Worm (Caenorhabditis elegans) whole organism, L1 larva: Measurements from ENCODE around the gene Y54G2A.11.
A peak's percentile ranks its signal among the peaks of the same experiment; 100 is the strongest.

Experiments
- C04F5.9 ChIP-seq: sonication (generic microtip); optimal IDR thresholded peaks from 2 replicates; lab custom pipeline; 2016; ENCODE audit warnings: missing genetic modification characterization, missing compliant biosample characterization
- C34B4.2 ChIP-seq: sonication (generic microtip); optimal IDR thresholded peaks from 2 replicates; lab custom pipeline; 2017; ENCODE audit warnings: mild to moderate bottlenecking, missing genetic modification characterization, missing compliant biosample characterization
- F16B12.6 ChIP-seq: fragments of 150-350 bp; optimal IDR thresholded peaks from 2 replicates; lab custom pipeline; 2014; ENCODE audit warnings: missing biosample characterization, missing genetic modification characterization
- aha-1 ChIP-seq: fragments of 150-350 bp; optimal IDR thresholded peaks from 2 replicates; lab custom pipeline; 2014; ENCODE audit warnings: missing biosample characterization, missing genetic modification characterization
- aly-2 ChIP-seq: fragments of 150-350 bp; optimal IDR thresholded peaks from 2 replicates; lab custom pipeline; 2014; ENCODE audit warnings: missing biosample characterization, missing genetic modification characterization
- ama-1 ChIP-seq: fragments of 150-350 bp; optimal IDR thresholded peaks from 2 replicates; lab custom pipeline; 2014
- blmp-1 ChIP-seq: fragments of 150-350 bp; optimal IDR thresholded peaks from 2 replicates; lab custom pipeline; 2014; ENCODE audit warnings: missing biosample characterization, missing genetic modification characterization
- ceh-63 ChIP-seq: fragments of 200-800 bp; sonication (Bioruptor generic); optimal IDR thresholded peaks from 2 replicates; lab custom pipeline; 2018; ENCODE audit warnings: mild to moderate bottlenecking, missing genetic modification characterization, missing compliant biosample characterization
- ceh-82 ChIP-seq, 3 experiments: fragments of 150-350 bp in 1 of 3; sonication (generic microtip) in 2 of 3; optimal IDR thresholded peaks; 2 replicates each; lab custom pipeline; 2014 to 2017; ENCODE audit warnings: missing biosample characterization in 3 of 3, missing genetic modification characterization in 3 of 3
- ceh-88 ChIP-seq: fragments of 200-800 bp; sonication (Bioruptor generic); IDR thresholded peaks from 2 replicates; pipeline ENCODE4 v1.3.6; 2022; ENCODE audit warnings: missing genetic modification characterization, missing compliant biosample characterization
- ceh-90 ChIP-seq: sonication (generic microtip); optimal IDR thresholded peaks from 2 replicates; lab custom pipeline; 2016; ENCODE audit warnings: missing genetic modification characterization, missing compliant biosample characterization
- dsc-1 ChIP-seq: sonication (generic microtip); optimal IDR thresholded peaks from 2 replicates; lab custom pipeline; 2016; ENCODE audit warnings: mild to moderate bottlenecking, missing genetic modification characterization, missing compliant biosample characterization
- efl-1 ChIP-seq, 4 experiments: fragments of 150-350 bp; optimal IDR thresholded peaks in 3 of 4; peaks in 1 of 4; 1 replicate in 1 of 4; 2 replicates in 3 of 4; lab custom pipeline; 2014; ENCODE audit warnings: missing biosample characterization in 2 of 4, missing genetic modification characterization in 2 of 4, missing genetic modification reagents in 2 of 4
- efl-3 ChIP-seq: fragments of 200-800 bp; sonication (Bioruptor generic); optimal IDR thresholded peaks from 2 replicates; lab custom pipeline; 2018; ENCODE audit warnings: mild to moderate bottlenecking, missing genetic modification characterization, missing compliant biosample characterization
- egl-13 ChIP-seq: sonication (generic microtip); optimal IDR thresholded peaks from 2 replicates; lab custom pipeline; 2016; ENCODE audit warnings: missing genotype, missing genetic modification reagents, missing genetic modification characterization, missing compliant biosample characterization
- egl-27 ChIP-seq, 2 experiments: fragments of 150-350 bp in 1 of 2; sonication (generic microtip); optimal IDR thresholded peaks; 3 replicates each; lab custom pipeline; 2017 to 2018; ENCODE audit warnings: missing biosample characterization in 2 of 2, missing genetic modification characterization in 2 of 2, missing genetic modification reagents in 2 of 2
- elt-2 ChIP-seq: sonication (generic microtip); optimal IDR thresholded peaks from 2 replicates; lab custom pipeline; 2016; ENCODE audit warnings: missing genetic modification characterization, mild to moderate bottlenecking, inconsistent platforms, missing compliant biosample characterization, missing genetic modification reagents
- elt-3 ChIP-seq, 6 experiments: fragments of 150-350 bp in 1 of 6; sonication (generic microtip); optimal IDR thresholded peaks; 2 replicates each; lab custom pipeline; 2017 to 2018; ENCODE audit warnings: missing biosample characterization in 6 of 6, missing genetic modification characterization in 6 of 6, inconsistent platforms in 1 of 6
- fkh-10 ChIP-seq: sonication (generic microtip); optimal IDR thresholded peaks from 2 replicates; lab custom pipeline; 2017; ENCODE audit warnings: missing biosample characterization, missing genetic modification reagents, missing genetic modification characterization
- fkh-8 ChIP-seq: sonication (generic microtip); optimal IDR thresholded peaks from 2 replicates; lab custom pipeline; 2016; ENCODE audit warnings: mild to moderate bottlenecking, missing genetic modification characterization, missing compliant biosample characterization
- fos-1 ChIP-seq: fragments of 150-350 bp; optimal IDR thresholded peaks from 2 replicates; lab custom pipeline; 2014; ENCODE audit warnings: missing biosample characterization, missing genetic modification characterization
- grh-1 ChIP-seq: fragments of 200-800 bp; sonication (Bioruptor generic); IDR thresholded peaks from 2 replicates; pipeline ENCODE4 v1.3.6; 2022; ENCODE audit warnings: missing genetic modification reagents, missing genetic modification characterization, missing compliant biosample characterization
- hlh-17 ChIP-seq: fragments of 200-800 bp; sonication (Bioruptor generic); optimal IDR thresholded peaks from 2 replicates; lab custom pipeline; 2018; ENCODE audit warnings: missing genetic modification characterization, mild to moderate bottlenecking, missing compliant biosample characterization, moderate library complexity, borderline replicate concordance
- jun-1 ChIP-seq: fragments of 150-350 bp; optimal IDR thresholded peaks from 2 replicates; lab custom pipeline; 2014; ENCODE audit warnings: missing biosample characterization, missing genetic modification reagents, missing genetic modification characterization
- lin-15B ChIP-seq: fragments of 150-350 bp; sonication (generic microtip); optimal IDR thresholded peaks from 3 replicates; lab custom pipeline; 2014; ENCODE audit warnings: missing biosample characterization, missing genetic modification characterization
- lin-35 ChIP-seq, 2 experiments: fragments of 150-350 bp; optimal IDR thresholded peaks; 2 replicates each; lab custom pipeline; 2014; ENCODE audit warnings: missing biosample characterization in 2 of 2, missing genetic modification characterization in 2 of 2, missing genetic modification reagents in 2 of 2
- mab-9 ChIP-seq: fragments of 200-800 bp; sonication (Bioruptor generic); IDR thresholded peaks from 2 replicates; pipeline ENCODE4 v1.3.6; 2022; ENCODE audit warnings: missing genetic modification reagents, missing genetic modification characterization, missing compliant biosample characterization
- mef-2 ChIP-seq: fragments of 150-350 bp; optimal IDR thresholded peaks from 2 replicates; lab custom pipeline; 2014; ENCODE audit warnings: missing biosample characterization, missing genetic modification characterization
- nhr-19 ChIP-seq: fragments of 200-800 bp; sonication (Bioruptor generic); conservative IDR thresholded peaks from 2 replicates; pipeline ENCODE4 v1.3.6; 2022; ENCODE audit warnings: missing genetic modification characterization, missing compliant biosample characterization
- nhr-20 ChIP-seq: sonication (generic microtip); optimal IDR thresholded peaks from 2 replicates; lab custom pipeline; 2016; ENCODE audit warnings: mild to moderate bottlenecking, missing genetic modification characterization, missing compliant biosample characterization
- nhr-28 ChIP-seq: fragments of 150-350 bp; optimal IDR thresholded peaks from 2 replicates; lab custom pipeline; 2014; ENCODE audit warnings: missing biosample characterization, missing genetic modification characterization
- nhr-47 ChIP-seq: sonication (generic microtip); optimal IDR thresholded peaks from 2 replicates; lab custom pipeline; 2016; ENCODE audit warnings: mild to moderate bottlenecking, missing genetic modification characterization, moderate library complexity, missing compliant biosample characterization
- nhr-76 ChIP-seq: sonication (generic microtip); optimal IDR thresholded peaks from 2 replicates; lab custom pipeline; 2017; ENCODE audit warnings: missing biosample characterization, missing genetic modification characterization
- pag-3 ChIP-seq: sonication (generic microtip); optimal IDR thresholded peaks from 2 replicates; lab custom pipeline; 2017; ENCODE audit warnings: missing genetic modification characterization, mild to moderate bottlenecking, missing compliant biosample characterization, antibody characterized with exemption, borderline replicate concordance; ENCODE audit not compliant: insufficient read depth
- rnt-1 ChIP-seq: sonication (generic microtip); optimal IDR thresholded peaks from 2 replicates; lab custom pipeline; 2016; ENCODE audit warnings: mild to moderate bottlenecking, missing genetic modification characterization, moderate library complexity, missing compliant biosample characterization
- skn-1 ChIP-seq: fragments of 150-350 bp; optimal IDR thresholded peaks from 2 replicates; lab custom pipeline; 2014; ENCODE audit warnings: missing biosample characterization, missing genetic modification characterization
- snpc-4 ChIP-seq: fragments of 150-350 bp; optimal IDR thresholded peaks from 2 replicates; lab custom pipeline; 2014; ENCODE audit warnings: missing biosample characterization, missing genetic modification characterization
- snu-23 ChIP-seq: sonication (generic microtip); optimal IDR thresholded peaks from 2 replicates; lab custom pipeline; 2016; ENCODE audit warnings: missing genetic modification characterization, missing compliant biosample characterization
- sptf-1 ChIP-seq: fragments of 150-350 bp; optimal IDR thresholded peaks from 2 replicates; lab custom pipeline; 2014; ENCODE audit warnings: missing biosample characterization, missing genetic modification characterization
- swsn-7 ChIP-seq: sonication (generic microtip); optimal IDR thresholded peaks from 2 replicates; lab custom pipeline; 2016; ENCODE audit warnings: missing genetic modification characterization, missing compliant biosample characterization
- unc-130 ChIP-seq: fragments of 150-350 bp; optimal IDR thresholded peaks from 2 replicates; lab custom pipeline; 2017; ENCODE audit warnings: missing biosample characterization, missing genetic modification characterization, inconsistent platforms
- unc-30 ChIP-seq: sonication (generic microtip); optimal IDR thresholded peaks from 2 replicates; lab custom pipeline; 2017; ENCODE audit warnings: missing biosample characterization, missing genetic modification characterization
- unc-62 ChIP-seq: fragments of 150-350 bp; optimal IDR thresholded peaks from 2 replicates; lab custom pipeline; 2014; ENCODE audit warnings: missing biosample characterization, missing genetic modification reagents, missing genetic modification characterization
- vab-15 ChIP-seq: sonication (generic microtip); optimal IDR thresholded peaks from 2 replicates; lab custom pipeline; 2017; ENCODE audit warnings: missing genotype, mild to moderate bottlenecking, missing genetic modification characterization, missing compliant biosample characterization
- xbp-1 ChIP-seq: sonication (generic microtip); optimal IDR thresholded peaks from 2 replicates; lab custom pipeline; 2016; ENCODE audit warnings: missing genetic modification characterization, missing compliant biosample characterization
- zag-1 ChIP-seq: fragments of 150-350 bp; optimal IDR thresholded peaks from 2 replicates; lab custom pipeline; 2014; ENCODE audit warnings: missing biosample characterization, missing genetic modification characterization
- zip-4 ChIP-seq: fragments of 200-800 bp; sonication (Bioruptor generic); optimal IDR thresholded peaks from 2 replicates; lab custom pipeline; 2018; ENCODE audit warnings: mild to moderate bottlenecking, missing genetic modification characterization, moderate library complexity, missing compliant biosample characterization
- ztf-11 ChIP-seq, 2 experiments: sonication (generic microtip); optimal IDR thresholded peaks; 2 replicates each; lab custom pipeline; 2016 to 2017; ENCODE audit warnings: missing genetic modification characterization in 2 of 2, missing biosample characterization in 1 of 2, missing compliant biosample characterization in 1 of 2
- ztf-4 ChIP-seq: fragments of 150-350 bp; optimal IDR thresholded peaks from 2 replicates; lab custom pipeline; 2014; ENCODE audit warnings: missing biosample characterization, missing genetic modification characterization

The Y54G2A.11 gene

DNA sequence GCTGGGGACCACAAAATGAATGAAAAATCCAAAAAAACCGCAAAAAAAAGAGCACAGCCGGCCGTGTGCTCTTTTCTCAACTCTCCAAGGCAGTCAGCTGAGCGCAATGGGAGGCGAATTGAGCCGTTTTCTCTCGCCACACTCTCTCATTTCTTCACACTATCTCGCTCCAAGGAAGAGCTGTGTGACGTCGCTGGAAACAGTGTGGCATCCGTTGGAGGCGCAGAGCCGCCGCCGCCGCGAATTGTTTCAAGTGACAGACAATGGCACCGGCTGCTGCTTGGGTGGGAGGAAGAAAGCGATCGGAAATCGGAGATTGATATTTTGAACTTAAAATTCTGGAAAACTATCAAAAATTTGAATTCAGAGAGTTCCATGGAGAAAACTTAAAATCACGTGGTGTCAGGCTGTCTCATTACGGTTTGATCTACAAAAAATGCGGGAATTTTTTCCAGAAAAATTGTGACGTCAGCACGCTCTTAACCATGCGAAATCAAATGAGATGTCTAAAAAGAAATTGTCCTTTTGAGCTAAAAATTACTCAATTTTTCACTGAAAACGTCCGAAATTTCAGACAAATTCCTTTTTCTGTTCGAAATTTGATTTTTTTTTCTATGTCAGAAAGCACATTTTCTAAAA is 4.5 kb upstream of the Y54G2A.11 start (continued):
- TF ChIP-seq pag-3, result peak; percentile 95
- no peak for TF ChIP-seq vab-15 (tag; lab: Kevin White, UChicago)
- TF ChIP-seq elt-2 (tag; lab: Kevin White, UChicago), result no peak
- peak; percentile 65 for TF ChIP-seq xbp-1 (tag; lab: Kevin White, UChicago)
- TF ChIP-seq C34B4.2 (tag; lab: Kevin White, UChicago), result no peak
- TF ChIP-seq ama-1 (lab: Kevin White, UChicago), result peak; percentile 31
- no peak for TF ChIP-seq grh-1
- peak; percentile 25 for TF ChIP-seq dsc-1
- peak; percentile 40 for TF ChIP-seq fkh-10 (GFP tag; lab: Kevin White, UChicago)
- peak; percentile 60 for TF ChIP-seq swsn-7 (tag; lab: Kevin White, UChicago)
- peak; percentile 47 to 53 for TF ChIP-seq efl-1 (optimal IDR thresholded peaks at IDR 0.05; lab: Kevin White, UChicago)
- peak; percentile 27 to 92 for TF ChIP-seq efl-1 (GFP tag; optimal IDR thresholded peaks at IDR 0.05 in 1 of 2; lab: Kevin White, UChicago)
- no peak for TF ChIP-seq hlh-17
- TF ChIP-seq nhr-47 (tag; lab: Kevin White, UChicago), result peak; percentile 64
- no peak for TF ChIP-seq aly-2 (tag; lab: Kevin White, UChicago)
- TF ChIP-seq egl-27 (tag; optimal IDR thresholded peaks at IDR 0.05; lab: Kevin White, UChicago), result no peak
- no peak for TF ChIP-seq sptf-1 (tag; lab: Kevin White, UChicago)
- peak; percentile 19 for TF ChIP-seq egl-13
- TF ChIP-seq fos-1 (tag; lab: Kevin White, UChicago), result no peak
- TF ChIP-seq snu-23 (GFP tag; lab: Kevin White, UChicago), result peak; percentile 64
- TF ChIP-seq ceh-63 (GFP tag; lab: Kevin White, UChicago), result no peak

DNA sequence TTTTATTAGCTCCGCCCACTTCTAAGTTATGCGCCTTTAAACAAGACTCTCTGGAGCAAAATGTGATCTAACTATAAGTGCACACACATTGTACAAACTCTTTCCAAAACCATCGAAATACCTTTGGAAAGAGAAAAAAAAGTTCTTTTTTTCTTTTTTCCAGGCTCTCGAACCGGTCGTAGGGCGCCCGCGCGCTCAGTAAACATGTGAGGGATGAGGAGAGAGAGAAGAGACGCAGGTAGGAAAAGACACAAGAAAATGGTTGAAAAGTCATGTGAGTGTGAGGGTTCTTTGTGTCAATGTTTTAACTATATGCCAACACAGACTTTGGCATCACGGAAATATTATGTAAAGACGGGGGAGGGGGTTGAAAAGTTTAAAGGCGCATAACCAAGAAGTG is 2.9 kb upstream of the Y54G2A.11 start:
- TF ChIP-seq elt-3 (tag; optimal IDR thresholded peaks at IDR 0.05; lab: Kevin White, UChicago) (peak in 2 of 6 experiments; percentile 55 to 56), nhr-28 (no peak), rnt-1 (tag; lab: Kevin White, UChicago) (peak; percentile 90), ceh-63 (GFP tag; lab: Kevin White, UChicago) (no peak), sptf-1 (tag; lab: Kevin White, UChicago) (no peak), egl-13 (no peak), unc-62 (GFP tag; lab: Kevin White, UChicago) (no peak), jun-1 (tag; lab: Kevin White, UChicago) (peak; percentile 76), lin-35 (GFP tag; optimal IDR thresholded peaks at IDR 0.05; lab: Kevin White, UChicago) (peak; percentile 75 to 88), F16B12.6 (tag; lab: Kevin White, UChicago) (no peak), mab-9 (0 out of 2 replicates have a peak, but pooled peaks have one; percentile 30), ztf-4 (tag; lab: Kevin White, UChicago) (peak; percentile 70), nhr-20 (tag; lab: Kevin White, UChicago) (peak; percentile 93), efl-3 (GFP tag; lab: Kevin White, UChicago) (no peak), blmp-1 (tag; lab: Kevin White, UChicago) (peak; percentile 74), ceh-90 (tag; lab: Kevin White, UChicago) (no peak), mef-2 (tag; lab: Kevin White, UChicago) (no peak), aly-2 (tag; lab: Kevin White, UChicago) (no peak), pag-3 (peak; percentile 96), ceh-88 (peak; percentile 63; the same call in 1 of the 2 replicates), ztf-11 (tag; optimal IDR thresholded peaks at IDR 0.05; lab: Kevin White, UChicago) (no peak), egl-27 (tag; optimal IDR thresholded peaks at IDR 0.05; lab: Kevin White, UChicago) (no peak), nhr-76 (tag; lab: Kevin White, UChicago) (no peak), lin-15B (no peak), efl-1 (optimal IDR thresholded peaks at IDR 0.05; lab: Kevin White, UChicago) (peak; percentile 69 to 71), efl-1 (GFP tag; optimal IDR thresholded peaks at IDR 0.05 in 1 of 2; lab: Kevin White, UChicago) (peak; percentile 62 to 96), aha-1 (tag; lab: Kevin White, UChicago) (no peak), ceh-82 (tag; optimal IDR thresholded peaks at IDR 0.05; lab: Kevin White, UChicago) (peak; percentile 12 to 75 (median 55)), C04F5.9 (tag; lab: Kevin White, UChicago) (peak; percentile 43), snpc-4 (peak; percentile 9), nhr-19 (GFP tag; lab: Robert Waterston, UW) (peak; percentile 92), zag-1 (tag; lab: Kevin White, UChicago) (no peak), unc-130 (tag; lab: Kevin White, UChicago) (peak; percentile 37), zip-4 (GFP tag; lab: Kevin White, UChicago) (no peak), fkh-8 (tag; lab: Kevin White, UChicago) (peak; percentile 10), xbp-1 (tag; lab: Kevin White, UChicago) (peak; percentile 63), skn-1 (tag; lab: Kevin White, UChicago) (peak; percentile 91), unc-30 (no peak), vab-15 (tag; lab: Kevin White, UChicago) (no peak)
